Fruit fly (Drosophila melanogaster): ENCODE data around the gene SNF4Agamma.

DNA sequence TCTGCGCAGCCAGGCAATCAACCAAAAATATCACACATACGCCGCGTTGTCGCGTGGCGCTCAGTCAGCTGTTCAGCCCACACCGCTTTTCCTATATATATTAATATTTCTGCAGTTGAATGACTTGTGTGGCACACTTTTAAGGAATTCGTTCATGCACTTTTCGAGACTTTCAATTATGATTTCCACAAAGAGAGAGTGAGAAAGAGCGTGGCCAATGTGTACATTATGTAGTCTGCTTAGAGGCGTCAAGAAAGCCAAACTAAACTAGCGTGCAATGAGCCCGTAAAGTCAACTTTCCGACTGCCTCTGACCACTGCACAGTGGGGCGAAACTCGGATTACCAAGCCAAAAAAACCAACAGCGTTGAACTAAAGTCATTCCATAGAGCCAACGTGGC, 13.6 kb downstream of the SNF4Agamma start:
- TF ChIP-seq EcR (GFP tag; optimal IDR thresholded peaks at IDR 0.05) (no peak), psq (optimal IDR thresholded peaks at IDR 0.05) (no peak), Dll (optimal IDR thresholded peaks at IDR 0.05) (no peak), CG8478 (optimal IDR thresholded peaks at IDR 0.05) (no peak), pan (optimal IDR thresholded peaks at IDR 0.05) (no peak)

Data from whole organism.